Worm (Caenorhabditis elegans) whole organism, L4/young adult: ENCODE data around the gene W05H5.1.

Source experiments
- W03F9.2 ChIP-seq: fragments of 150-350 bp; optimal IDR thresholded peaks from 2 replicates; lab custom pipeline; 2014; ENCODE audit warnings: missing biosample characterization, missing genetic modification characterization
- him-1 ChIP-seq: sonication (generic microtip); optimal IDR thresholded peaks from 2 replicates; lab custom pipeline; 2016; ENCODE audit warnings: missing genotype, missing genetic modification reagents, missing genetic modification characterization, missing compliant biosample characterization

DNA sequence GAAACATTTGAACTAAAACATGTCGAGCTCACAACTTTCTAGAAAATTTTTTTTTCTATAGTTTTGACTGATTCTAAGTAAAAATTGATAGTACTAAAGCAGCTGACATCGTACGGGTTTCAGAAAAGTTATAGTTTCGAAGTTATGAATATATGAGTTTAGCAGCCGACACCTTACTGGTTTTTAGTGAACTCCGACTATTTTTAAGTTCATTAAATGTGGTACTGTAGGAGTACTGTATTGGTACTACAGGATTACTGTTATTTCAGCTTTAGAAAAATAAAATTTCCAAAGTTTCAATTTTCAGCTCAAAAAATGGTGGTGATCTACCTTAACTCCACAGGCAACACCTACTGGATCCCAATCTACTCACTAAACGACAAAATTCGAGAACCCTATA is 21.0 kb upstream of the W05H5.1 start, which contains the start of gene sre-37:
- no peak for TF ChIP-seq W03F9.2 (tag; lab: Kevin White, UChicago)
- TF ChIP-seq him-1: no peak
